Worm (Caenorhabditis elegans) whole organism, L4/young adult: ENCODE data around the gene mksr-1.

Experiments used
- W03F9.2 ChIP-seq: fragments of 150-350 bp; optimal IDR thresholded peaks from 2 replicates; lab custom pipeline; 2014; ENCODE audit warnings: missing biosample characterization, missing genetic modification characterization
- dao-5 ChIP-seq: sonication (generic microtip); optimal IDR thresholded peaks from 2 replicates; lab custom pipeline; 2016; ENCODE audit warnings: missing genotype, missing genetic modification characterization, moderate library complexity, missing compliant biosample characterization
- him-1 ChIP-seq: sonication (generic microtip); optimal IDR thresholded peaks from 2 replicates; lab custom pipeline; 2016; ENCODE audit warnings: missing genotype, missing genetic modification reagents, missing genetic modification characterization, missing compliant biosample characterization

Gene mksr-1

DNA sequence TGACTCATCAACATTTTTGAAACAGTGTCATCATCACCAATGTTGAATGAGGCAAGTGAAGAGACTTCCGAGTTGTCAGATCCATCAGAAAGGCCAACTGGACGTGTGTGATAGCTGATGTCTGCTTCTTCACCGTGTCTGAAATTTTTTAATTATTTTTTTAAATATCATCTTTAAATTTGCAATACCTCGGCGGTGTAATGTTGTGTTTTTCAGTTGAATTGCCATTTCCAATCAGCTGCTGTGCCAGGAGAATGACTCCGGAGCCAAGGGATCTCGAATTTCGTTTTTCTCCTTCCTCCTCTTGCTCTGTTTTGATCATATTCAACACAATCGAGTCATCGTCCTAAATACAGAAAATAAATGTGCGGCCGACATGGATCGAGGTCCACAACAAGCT is 16.1 kb upstream of the mksr-1 start:
- TF ChIP-seq him-1 (tag; lab: Kevin White, UChicago) = no peak
- TF ChIP-seq dao-5 (tag; lab: Kevin White, UChicago) = no peak
- TF ChIP-seq W03F9.2 = no peak

DNA sequence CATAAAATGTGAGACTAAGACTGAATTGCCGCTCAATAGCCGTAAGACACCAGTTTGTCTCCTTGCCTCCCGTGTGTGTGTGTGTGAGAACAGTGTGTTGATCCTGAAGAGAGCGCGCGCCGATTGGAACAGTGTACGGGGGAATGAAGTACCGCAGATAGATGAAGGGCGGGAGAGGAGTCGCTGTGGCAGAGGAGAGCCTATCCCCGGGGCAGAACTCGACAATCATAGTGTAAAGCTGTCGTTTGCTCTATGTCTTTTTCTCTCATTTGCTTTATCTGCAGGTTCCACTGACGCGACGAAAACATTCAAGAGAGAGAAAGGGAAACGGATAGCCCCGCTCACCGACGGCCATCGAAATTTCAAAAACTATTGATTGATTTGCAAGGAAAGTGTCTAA is 13.0 kb upstream of the mksr-1 start:
- TF ChIP-seq dao-5 (tag; lab: Kevin White, UChicago) = no peak
- TF ChIP-seq W03F9.2 = no peak
- TF ChIP-seq him-1 (tag; lab: Kevin White, UChicago) = no peak

DNA sequence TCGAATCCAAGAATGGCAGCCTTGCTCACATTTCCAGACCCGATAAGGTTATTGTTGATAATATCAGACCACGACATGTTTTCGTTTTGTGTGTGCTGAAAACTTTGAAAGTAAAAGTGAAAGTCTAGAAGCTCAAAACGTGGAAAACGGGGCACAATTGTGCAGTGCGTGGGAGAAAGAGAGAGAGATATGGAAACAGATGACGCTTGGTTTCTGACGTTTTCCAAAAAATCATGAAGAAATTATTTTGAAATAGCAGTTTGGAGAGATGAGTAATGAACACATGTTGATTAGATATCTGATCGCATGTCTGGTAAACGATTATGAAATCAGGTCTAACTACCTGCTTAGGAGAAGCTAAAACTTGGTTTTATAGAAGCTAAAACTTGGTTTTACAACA is 11.6 kb upstream of the mksr-1 start, which contains the start of gene pfn-3:
Gene pfn-3 (minus strand): TSS at position 101 of the 400 bp plus-strand sequence.
- TF ChIP-seq dao-5 (tag; lab: Kevin White, UChicago) (no peak), W03F9.2 (no peak), him-1 (tag; lab: Kevin White, UChicago) (no peak)

DNA sequence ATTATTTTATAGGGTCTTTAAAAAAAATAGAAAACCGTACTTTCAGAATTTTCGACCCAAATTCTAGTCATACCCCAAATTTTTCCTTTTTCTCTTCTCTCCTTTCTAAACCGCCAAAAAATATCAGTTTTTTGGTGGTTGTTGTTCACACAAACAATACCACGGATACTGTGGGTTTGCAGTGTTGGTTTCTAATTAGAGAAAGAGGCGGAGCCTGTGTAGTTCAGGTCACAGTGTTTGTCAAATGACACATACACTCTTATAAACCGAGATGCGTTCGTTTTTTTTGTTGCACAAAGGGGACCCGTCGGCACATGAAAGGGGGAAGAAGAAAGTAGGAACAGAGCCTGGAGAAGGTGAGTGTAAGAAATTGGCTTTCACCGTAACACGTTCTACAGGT is 3.2 kb upstream of the mksr-1 start, which contains the start of gene lim-6:
Gene lim-6 (plus strand): TSS at position 301 of the 400 bp plus-strand sequence.
- TF ChIP-seq him-1 (tag; lab: Kevin White, UChicago) (no peak), dao-5 (tag; lab: Kevin White, UChicago) (no peak), W03F9.2 (no peak)

DNA sequence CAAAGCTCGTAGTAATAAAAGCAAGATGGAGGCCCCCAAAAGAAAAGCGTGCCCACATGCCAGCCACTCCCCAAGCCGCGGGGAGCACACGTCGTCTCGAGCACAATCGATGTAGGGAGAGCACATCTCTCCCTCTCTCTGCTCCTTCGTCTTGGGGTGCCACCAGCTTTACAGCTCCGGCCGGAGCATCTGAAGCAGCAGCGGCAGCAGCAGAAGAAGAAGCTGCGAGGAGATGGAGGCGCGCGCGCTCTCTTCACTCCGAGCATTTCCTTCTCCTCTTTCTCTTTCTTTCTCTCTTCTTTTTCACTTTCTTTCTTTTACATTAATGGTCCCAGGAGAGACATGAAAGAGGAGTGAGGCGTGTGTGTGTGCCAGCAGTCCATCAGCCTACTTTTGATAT is 4.9 kb downstream of the mksr-1 start:
- TF ChIP-seq W03F9.2 (no peak), him-1 (tag; lab: Kevin White, UChicago) (peak; percentile 84)

DNA sequence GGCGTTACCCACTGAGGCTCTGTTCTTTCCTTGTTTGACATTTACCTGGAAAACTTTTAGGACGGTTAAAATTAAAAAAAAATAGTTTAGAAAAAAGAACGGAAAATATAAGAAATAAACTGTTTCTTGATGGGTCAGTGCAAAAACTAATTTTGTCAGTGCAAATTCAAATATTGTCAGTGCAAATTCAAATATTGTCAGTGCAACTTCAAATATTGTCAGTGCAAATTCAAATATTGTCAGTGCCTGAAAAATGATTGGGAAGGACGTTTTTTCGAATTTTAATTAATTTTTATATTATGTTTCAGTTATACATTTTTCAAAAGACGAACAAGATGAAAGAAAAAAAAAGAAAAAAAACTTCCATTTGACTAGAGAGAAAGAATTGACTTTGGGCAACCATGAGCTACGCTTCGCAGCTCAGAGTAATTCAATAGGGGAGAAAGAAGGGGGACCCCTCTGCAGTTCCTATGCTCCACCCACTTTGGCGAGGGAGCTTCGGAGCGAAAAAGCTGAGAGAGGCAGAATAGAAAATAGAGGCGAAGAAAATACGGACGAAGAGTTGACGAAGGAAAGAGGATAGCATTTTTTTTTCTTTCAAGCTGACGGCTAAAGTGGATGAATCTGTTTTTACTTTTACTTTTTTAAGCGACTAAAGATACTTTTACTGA is 6.4 kb downstream of the mksr-1 start, which contains the start of gene unc-1:
Gene unc-1 (minus strand): TSS at position 51 of the 671 bp plus-strand sequence.
- TF ChIP-seq dao-5 (tag; lab: Kevin White, UChicago) (no peak), him-1 (tag; lab: Kevin White, UChicago) (peak; percentile 52)

DNA sequence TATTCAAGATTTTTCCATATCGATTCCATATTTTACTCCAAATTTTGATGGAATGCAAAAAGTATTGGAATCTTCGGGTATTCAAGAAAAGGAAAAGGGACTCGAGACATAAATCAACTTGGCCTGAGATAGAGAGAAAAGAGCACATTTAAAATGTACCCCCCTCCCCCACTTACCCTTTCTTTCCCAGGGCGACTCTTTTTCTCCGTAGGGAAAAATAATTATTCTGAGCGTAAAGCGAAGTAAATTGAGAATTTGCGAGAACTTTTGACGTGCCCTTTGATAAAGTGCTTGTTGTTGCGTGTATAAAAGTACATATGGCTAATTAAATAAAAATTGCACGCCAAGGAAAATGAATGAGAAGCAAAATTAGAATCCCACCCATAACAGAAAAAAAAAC is 8.2 kb downstream of the mksr-1 start:
- TF ChIP-seq dao-5 (tag; lab: Kevin White, UChicago) (no peak), him-1 (tag; lab: Kevin White, UChicago) (no peak), W03F9.2 (no peak)

DNA sequence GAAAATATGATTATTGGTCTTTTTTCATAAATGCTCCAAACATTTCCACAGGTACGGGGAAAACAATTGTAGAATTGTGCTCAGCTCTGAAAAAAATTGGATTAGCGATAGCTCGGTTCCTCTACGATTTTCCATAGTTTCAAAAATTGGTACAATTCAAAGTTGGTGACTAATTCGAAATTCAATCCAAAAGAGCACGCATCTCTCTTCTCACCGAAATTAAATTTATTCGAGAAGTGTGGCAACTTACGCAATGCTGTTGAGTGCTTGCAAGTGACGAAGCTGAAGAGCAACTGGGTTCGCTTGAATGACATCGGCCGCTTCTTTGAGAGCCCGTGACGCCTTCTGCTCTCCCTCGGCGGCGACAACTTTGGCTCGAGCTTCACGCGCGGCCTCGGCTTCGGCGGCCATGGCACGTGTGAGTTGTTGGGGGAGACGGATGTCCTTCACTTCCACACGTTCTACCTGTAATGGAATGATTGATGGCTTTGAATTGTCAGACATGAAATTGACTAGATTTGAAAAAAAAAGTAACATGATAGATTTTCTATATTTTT is 11.0 kb downstream of the mksr-1 start:
- TF ChIP-seq W03F9.2 (no peak), him-1 (tag; lab: Kevin White, UChicago) (peak; percentile 18)

DNA sequence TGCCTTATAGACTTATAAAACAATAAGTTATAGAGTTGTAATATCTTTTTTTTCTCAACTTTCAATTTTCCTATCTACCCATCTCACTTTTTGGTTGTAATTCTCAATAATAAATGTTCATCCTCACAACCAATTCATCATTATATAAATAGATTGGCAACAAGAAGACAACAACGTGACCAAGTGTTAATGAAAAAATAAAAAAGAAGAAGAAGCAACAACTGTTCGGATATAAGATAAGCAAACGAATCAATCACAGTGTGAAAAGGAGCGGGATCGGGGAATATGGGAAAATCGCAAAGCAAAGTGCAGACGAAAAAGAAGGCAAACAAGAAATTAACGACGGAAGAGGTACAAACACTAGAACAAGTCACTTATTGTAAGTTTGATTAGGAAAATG is 15.0 kb downstream of the mksr-1 start, which contains the start of gene ncs-3:
Gene ncs-3 (plus strand): TSS at position 153 of the 400 bp plus-strand sequence.
- TF ChIP-seq him-1 (tag; lab: Kevin White, UChicago) (no peak), dao-5 (tag; lab: Kevin White, UChicago) (no peak), W03F9.2 (no peak)

DNA sequence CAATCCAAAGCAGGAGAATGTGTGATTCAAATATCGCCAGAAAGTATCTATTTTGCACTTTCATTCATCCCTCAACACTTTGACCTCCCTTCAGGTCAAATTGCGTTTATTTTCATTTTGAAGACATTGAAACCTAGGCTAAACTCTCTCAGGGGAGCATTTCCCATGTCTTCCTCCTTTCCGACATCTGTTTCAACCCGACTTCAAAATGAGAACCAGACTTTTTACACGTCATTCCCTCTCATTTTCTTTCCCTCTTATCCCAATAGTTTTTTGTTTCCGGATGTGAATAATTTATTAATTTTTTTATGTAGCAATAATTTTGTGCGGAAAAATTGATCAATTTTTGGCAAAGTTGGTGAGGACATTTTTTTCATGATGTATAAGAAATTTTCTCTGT is 16.0 kb downstream of the mksr-1 start:
- TF ChIP-seq W03F9.2 (no peak), dao-5 (tag; lab: Kevin White, UChicago) (no peak), him-1 (tag; lab: Kevin White, UChicago) (no peak)

DNA sequence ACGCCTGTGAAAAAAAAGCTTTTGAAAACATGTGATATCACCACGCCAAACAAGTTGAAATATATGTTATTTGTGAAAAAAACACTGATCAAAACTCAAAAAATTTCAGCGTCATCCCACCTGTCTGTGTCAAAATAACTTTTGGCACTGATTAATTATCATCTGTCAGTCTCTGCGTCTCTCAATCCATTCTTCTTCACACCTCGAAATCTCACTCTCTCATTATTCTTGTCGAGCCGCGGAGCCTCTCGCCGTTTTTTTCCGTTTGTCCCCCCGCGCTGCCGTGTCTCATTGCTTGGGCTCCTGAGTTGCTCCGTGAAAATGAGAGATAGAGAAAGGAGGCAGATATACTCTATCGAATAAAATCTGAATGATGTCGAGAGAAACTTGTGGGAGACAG is 17.9 kb downstream of the mksr-1 start:
- TF ChIP-seq him-1 (tag; lab: Kevin White, UChicago) (no peak), dao-5 (tag; lab: Kevin White, UChicago) (no peak), W03F9.2 (no peak)

DNA sequence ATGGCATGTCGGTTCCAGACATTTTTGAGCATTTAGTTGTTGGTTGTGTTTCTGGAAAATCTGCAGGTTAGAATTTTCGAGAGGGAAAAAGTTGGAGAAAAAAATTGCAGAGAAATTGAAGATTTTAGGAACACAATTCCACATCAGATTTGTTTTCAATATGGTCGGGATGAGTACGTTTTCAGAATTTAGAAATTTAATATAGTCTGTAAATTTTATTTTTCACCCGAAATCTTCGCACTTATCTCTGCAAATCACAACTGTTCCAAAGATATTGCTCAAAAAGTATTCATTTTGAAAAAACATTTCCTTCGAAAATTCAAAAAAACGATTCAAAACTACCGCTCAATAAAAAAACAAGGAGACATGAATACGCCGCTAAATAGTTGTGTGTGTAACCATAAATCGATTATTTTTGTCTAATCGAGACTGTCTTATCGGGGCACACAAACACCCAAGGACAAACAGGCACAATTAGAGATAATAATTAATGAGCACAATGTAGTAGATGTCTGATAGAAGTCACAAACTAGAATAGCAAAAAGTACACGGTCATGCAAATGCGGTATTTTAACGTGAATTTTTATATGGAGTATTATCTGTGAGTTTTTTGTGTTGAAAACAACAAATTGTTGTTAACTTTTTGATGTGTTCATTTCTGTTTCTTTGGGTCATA is 22.6 kb downstream of the mksr-1 start, which contains the start of gene vpat-1:
Gene vpat-1 (minus strand): TSS at position 51 of the 676 bp plus-strand sequence.
- no peak for TF ChIP-seq him-1 (tag; lab: Kevin White, UChicago)
- TF ChIP-seq dao-5 (tag; lab: Kevin White, UChicago) = no peak
- TF ChIP-seq W03F9.2 = no peak

DNA sequence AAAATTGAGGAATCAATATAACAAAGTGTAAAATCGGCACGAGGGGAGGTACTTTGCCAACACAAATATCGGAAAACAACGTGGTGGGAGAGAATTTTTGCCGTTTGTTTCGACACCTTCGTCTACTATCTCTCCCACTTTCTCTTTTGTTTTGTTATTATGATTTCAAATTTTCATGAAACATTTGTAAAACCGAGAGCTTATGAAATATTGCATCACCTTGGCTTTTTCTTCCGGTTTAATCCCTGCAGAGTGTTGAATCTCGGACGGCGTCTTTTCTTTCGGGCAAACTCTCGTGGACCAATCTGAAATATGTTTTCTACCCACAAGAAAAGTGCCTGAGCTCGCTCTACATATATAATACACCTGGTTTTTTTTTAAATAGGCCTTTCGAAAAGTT is 24.6 kb downstream of the mksr-1 start:
- no peak for TF ChIP-seq him-1 (tag; lab: Kevin White, UChicago)
- no peak for TF ChIP-seq W03F9.2
- no peak for TF ChIP-seq dao-5 (tag; lab: Kevin White, UChicago)

DNA sequence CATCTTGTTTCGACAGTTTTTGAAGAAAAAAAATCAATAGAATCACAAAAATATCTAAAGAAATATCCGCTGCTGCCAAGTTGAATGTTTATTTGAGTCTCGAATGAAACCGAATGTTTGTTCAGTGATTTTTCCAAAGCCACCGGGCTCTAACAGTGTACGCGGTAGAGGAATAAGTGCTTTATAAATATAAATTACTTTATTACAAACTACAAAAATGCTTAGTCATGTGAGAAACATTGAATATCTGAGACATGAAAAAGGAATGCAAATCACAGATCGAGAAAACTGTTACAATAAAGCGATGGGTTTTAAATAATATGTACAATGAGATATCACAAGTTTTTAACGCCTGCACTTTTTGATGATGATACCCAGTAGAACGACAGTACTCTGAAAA is 30.6 kb downstream of the mksr-1 start, which contains the start of gene F55A4.7:
Gene F55A4.7 (minus strand): TSS at position 101 of the 400 bp plus-strand sequence.
- TF ChIP-seq dao-5 (tag; lab: Kevin White, UChicago) (no peak), him-1 (tag; lab: Kevin White, UChicago) (no peak), W03F9.2 (no peak)
